Worm (Caenorhabditis elegans) whole organism, L4 larva: ENCODE data around the gene lir-2.

Experiments
- D1046.2 ChIP-seq: fragments of 200-800 bp; sonication (Bioruptor generic); IDR thresholded peaks from 2 replicates; pipeline ENCODE4 v1.3.6; 2022; ENCODE audit warnings: missing genetic modification characterization, missing compliant biosample characterization
- F10B5.3 ChIP-seq: sonication (generic microtip); optimal IDR thresholded peaks from 2 replicates; lab custom pipeline; 2016; ENCODE audit warnings: mild to moderate bottlenecking, missing genetic modification characterization, missing compliant biosample characterization
- F44E2.7 ChIP-seq: fragments of 200-800 bp; sonication (Bioruptor generic); IDR thresholded peaks from 2 replicates; pipeline ENCODE4 v2.1.2; 2022; ENCODE audit warnings: missing genetic modification characterization, missing compliant biosample characterization
- F49E8.2 ChIP-seq: sonication (generic microtip); optimal IDR thresholded peaks from 2 replicates; lab custom pipeline; 2016; ENCODE audit warnings: missing compliant biosample characterization, mild to moderate bottlenecking, missing genetic modification characterization, borderline replicate concordance
- Y105C5A.15 ChIP-seq: fragments of 200-800 bp; sonication (Bioruptor generic); IDR thresholded peaks from 2 replicates; pipeline ENCODE4 v1.3.6; 2022; ENCODE audit warnings: missing genetic modification characterization, missing compliant biosample characterization
- Y75B8A.6 ChIP-seq: fragments of 200-800 bp; sonication (Bioruptor generic); IDR thresholded peaks from 2 replicates; pipeline ENCODE4 v1.3.6; 2022; ENCODE audit warnings: missing genetic modification reagents, missing genetic modification characterization, missing compliant biosample characterization
- ama-1 ChIP-seq: fragments of 150-350 bp; optimal IDR thresholded peaks from 2 replicates; lab custom pipeline; 2014; ENCODE audit warnings: inconsistent platforms, mixed read lengths
- arid-1 ChIP-seq: fragments of 200-800 bp; sonication (Bioruptor generic); conservative IDR thresholded peaks from 2 replicates; pipeline ENCODE4 v1.3.6; 2022; ENCODE audit warnings: missing genetic modification reagents, missing genetic modification characterization, missing compliant biosample characterization
- ceh-32 ChIP-seq: sonication (generic microtip); optimal IDR thresholded peaks from 2 replicates; lab custom pipeline; 2016; ENCODE audit warnings: mild to moderate bottlenecking, missing genetic modification characterization, missing compliant biosample characterization; ENCODE audit not compliant: poor library complexity
- ceh-62 ChIP-seq: sonication (generic microtip); optimal IDR thresholded peaks from 2 replicates; lab custom pipeline; 2017; ENCODE audit warnings: missing biosample characterization, missing genetic modification characterization
- ceh-82 ChIP-seq: sonication (generic microtip); optimal IDR thresholded peaks from 2 replicates; lab custom pipeline; 2017; ENCODE audit warnings: missing biosample characterization, missing genetic modification characterization
- ces-1 ChIP-seq: fragments of 150-350 bp; sonication (generic microtip); optimal IDR thresholded peaks from 4 replicates; lab custom pipeline; 2014; ENCODE audit warnings: missing biosample characterization, missing genetic modification reagents, missing genetic modification characterization
- cey-2 ChIP-seq: sonication (generic microtip); optimal IDR thresholded peaks from 3 replicates; lab custom pipeline; 2017; ENCODE audit warnings: missing genetic modification characterization, mild to moderate bottlenecking, missing compliant biosample characterization, antibody characterized with exemption, borderline replicate concordance; ENCODE audit not compliant: insufficient read depth
- dmd-6 ChIP-seq: fragments of 200-800 bp; sonication (Bioruptor generic); IDR thresholded peaks from 2 replicates; pipeline ENCODE4 v1.3.6; 2022; ENCODE audit warnings: missing genetic modification reagents, missing genetic modification characterization, missing compliant biosample characterization
- dmd-9 ChIP-seq: fragments of 200-800 bp; sonication (Bioruptor generic); IDR thresholded peaks from 2 replicates; pipeline ENCODE4 v1.3.6; 2022; ENCODE audit warnings: missing genetic modification reagents, missing genetic modification characterization, missing compliant biosample characterization
- dve-1 ChIP-seq: sonication (generic microtip); optimal IDR thresholded peaks from 2 replicates; lab custom pipeline; 2017; ENCODE audit warnings: antibody characterized with exemption, mild to moderate bottlenecking, missing genetic modification characterization, missing compliant biosample characterization; ENCODE audit not compliant: insufficient read depth
- egl-27 ChIP-seq: sonication (generic microtip); optimal IDR thresholded peaks from 3 replicates; lab custom pipeline; 2017; ENCODE audit warnings: missing biosample characterization, missing genetic modification reagents, missing genetic modification characterization
- egl-43 ChIP-seq: fragments of 200-800 bp; sonication (Bioruptor generic); IDR thresholded peaks from 2 replicates; pipeline ENCODE4 v1.3.6; 2022; ENCODE audit warnings: missing genetic modification reagents, missing genetic modification characterization, missing compliant biosample characterization
- fkh-10 ChIP-seq: fragments of 150-350 bp; optimal IDR thresholded peaks from 2 replicates; lab custom pipeline; 2014; ENCODE audit warnings: missing biosample characterization, missing genetic modification reagents, missing genetic modification characterization
- fos-1 ChIP-seq: fragments of 150-350 bp; optimal IDR thresholded peaks from 2 replicates; lab custom pipeline; 2014; ENCODE audit warnings: missing biosample characterization, missing genetic modification characterization
- hif-1 ChIP-seq, 2 experiments: sonication (generic microtip); optimal IDR thresholded peaks; 2 replicates each; lab custom pipeline; 2016 to 2017; ENCODE audit warnings: missing compliant biosample characterization in 2 of 2, missing genetic modification characterization in 2 of 2, missing genetic modification reagents in 2 of 2, missing genotype in 2 of 2, mild to moderate bottlenecking in 1 of 2
- hlh-11 ChIP-seq: fragments of 200-800 bp; sonication (Bioruptor generic); optimal IDR thresholded peaks from 2 replicates; lab custom pipeline; 2018; ENCODE audit warnings: mild to moderate bottlenecking, missing genetic modification characterization, missing compliant biosample characterization
- hlh-30 ChIP-seq: sonication (generic microtip); optimal IDR thresholded peaks from 2 replicates; lab custom pipeline; 2017; ENCODE audit warnings: antibody characterized with exemption, mild to moderate bottlenecking, missing genetic modification characterization, missing compliant biosample characterization; ENCODE audit not compliant: insufficient read depth
- jun-1 ChIP-seq: fragments of 150-350 bp; optimal IDR thresholded peaks from 2 replicates; lab custom pipeline; 2014; ENCODE audit warnings: missing biosample characterization, missing genetic modification reagents, missing genetic modification characterization
- lin-1 ChIP-seq: fragments of 200-800 bp; sonication (Bioruptor generic); IDR thresholded peaks from 2 replicates; pipeline ENCODE4 v1.3.6; 2022; ENCODE audit warnings: missing genetic modification reagents, missing genetic modification characterization, missing compliant biosample characterization
- lin-15B ChIP-seq: fragments of 150-350 bp; sonication (generic microtip); optimal IDR thresholded peaks from 3 replicates; lab custom pipeline; 2014; ENCODE audit warnings: missing biosample characterization, missing genetic modification characterization
- lsy-2 ChIP-seq, 2 experiments: fragments of 150-350 bp in 1 of 2; sonication (generic microtip) in 1 of 2; optimal IDR thresholded peaks; 2 replicates each; lab custom pipeline; 2014 to 2017; ENCODE audit warnings: missing biosample characterization in 2 of 2, missing genetic modification characterization in 2 of 2
- madf-5 ChIP-seq, 2 experiments: fragments of 200-800 bp; sonication (Bioruptor generic); IDR thresholded peaks; 2 replicates each; pipeline ENCODE4 v1.3.6; 2022; ENCODE audit warnings: missing compliant biosample characterization in 2 of 2, missing genetic modification characterization in 2 of 2
- madf-9 ChIP-seq: fragments of 200-800 bp; sonication (Bioruptor generic); conservative IDR thresholded peaks from 2 replicates; pipeline ENCODE4 v1.3.6; 2022; ENCODE audit warnings: missing genetic modification reagents, missing genetic modification characterization, missing compliant biosample characterization
- mep-1 ChIP-seq: fragments of 150-350 bp; sonication (generic microtip); optimal IDR thresholded peaks from 3 replicates; lab custom pipeline; 2014; ENCODE audit warnings: missing biosample characterization, missing genetic modification characterization
- nhr-10 ChIP-seq: fragments of 150-350 bp; optimal IDR thresholded peaks from 2 replicates; lab custom pipeline; 2014; ENCODE audit warnings: missing biosample characterization, missing genetic modification characterization
- nhr-237 ChIP-seq: sonication (generic microtip); optimal IDR thresholded peaks from 2 replicates; lab custom pipeline; 2017; ENCODE audit warnings: missing biosample characterization, missing genetic modification characterization
- nhr-28 ChIP-seq: fragments of 150-350 bp; optimal IDR thresholded peaks from 2 replicates; lab custom pipeline; 2014; ENCODE audit warnings: missing biosample characterization, missing genetic modification characterization
- nhr-6 ChIP-seq: fragments of 150-350 bp; optimal IDR thresholded peaks from 2 replicates; lab custom pipeline; 2014; ENCODE audit warnings: missing biosample characterization, missing genetic modification characterization
- nhr-76 ChIP-seq: fragments of 150-350 bp; optimal IDR thresholded peaks from 2 replicates; lab custom pipeline; 2014; ENCODE audit warnings: missing biosample characterization, missing genetic modification characterization
- php-3 ChIP-seq: fragments of 200-800 bp; sonication (Bioruptor generic); IDR thresholded peaks from 2 replicates; pipeline ENCODE4 v1.3.6; 2022; ENCODE audit warnings: missing genetic modification reagents, missing genetic modification characterization, missing compliant biosample characterization
- pqm-1 ChIP-seq: sonication (generic microtip); optimal IDR thresholded peaks from 2 replicates; lab custom pipeline; 2017; ENCODE audit warnings: missing biosample characterization, missing genetic modification characterization
- saeg-2 ChIP-seq: fragments of 200-800 bp; sonication (Bioruptor generic); IDR thresholded peaks from 2 replicates; pipeline ENCODE4 v1.3.6; 2022; ENCODE audit warnings: missing genetic modification reagents, missing genetic modification characterization, missing compliant biosample characterization
- snpc-1.2 ChIP-seq: fragments of 200-800 bp; sonication (Bioruptor generic); IDR thresholded peaks from 2 replicates; pipeline ENCODE4 v1.3.6; 2022; ENCODE audit warnings: missing genetic modification reagents, missing genetic modification characterization, missing compliant biosample characterization
- snpc-4 ChIP-seq: fragments of 150-350 bp; optimal IDR thresholded peaks from 2 replicates; lab custom pipeline; 2014; ENCODE audit warnings: missing biosample characterization, missing genetic modification characterization
- spr-1 ChIP-seq: sonication (generic microtip); optimal IDR thresholded peaks from 2 replicates; lab custom pipeline; 2016; ENCODE audit warnings: mild to moderate bottlenecking, missing genetic modification characterization, missing compliant biosample characterization
- unc-62 ChIP-seq, 3 experiments: fragments of 150-350 bp in 1 of 3; sonication (generic microtip); optimal IDR thresholded peaks in 2 of 3; peaks in 1 of 3; 1 replicate in 1 of 3; 2 replicates in 2 of 3; lab custom pipeline; 2014 to 2017; ENCODE audit warnings: missing biosample characterization in 3 of 3, missing genetic modification characterization in 3 of 3, missing genetic modification reagents in 3 of 3, missing genotype in 1 of 3
- zip-2 ChIP-seq: fragments of 150-350 bp; optimal IDR thresholded peaks from 2 replicates; lab custom pipeline; 2014; ENCODE audit warnings: missing biosample characterization, missing genetic modification characterization
- ztf-11 ChIP-seq: fragments of 150-350 bp; optimal IDR thresholded peaks from 2 replicates; lab custom pipeline; 2014; ENCODE audit warnings: missing biosample characterization, missing genetic modification characterization
- ztf-7 ChIP-seq: fragments of 150-350 bp; optimal IDR thresholded peaks from 2 replicates; lab custom pipeline; 2014; ENCODE audit warnings: missing biosample characterization, missing genetic modification characterization

The lir-2 gene

DNA sequence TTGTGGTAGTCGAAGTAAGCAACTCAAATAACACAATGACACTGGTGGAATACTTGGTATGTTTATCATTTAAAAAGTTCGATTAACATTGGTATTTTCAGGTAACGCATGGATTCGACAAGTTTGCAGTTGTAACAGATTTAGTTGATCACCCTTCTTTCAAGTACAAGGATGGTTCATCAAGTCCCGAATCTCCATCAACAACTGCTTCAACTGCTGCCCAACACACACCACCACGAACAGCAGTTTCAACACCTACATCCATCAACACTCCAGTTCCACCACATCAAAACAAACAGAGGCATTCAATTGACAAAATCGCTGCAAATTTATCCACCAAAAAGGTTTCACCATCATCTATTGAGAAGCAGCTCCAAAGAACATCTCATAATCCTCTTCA, 15.4 kb downstream of the lir-2 start:
- TF ChIP-seq ztf-7 (tag; lab: Kevin White, UChicago) (no peak), unc-62 (GFP tag; optimal IDR thresholded peaks at IDR 0.05 in 1 of 2; lab: Kevin White, UChicago) (peak in 1 of 2 experiments; percentile 54), unc-62 (tag; optimal IDR thresholded peaks at IDR 0.05; lab: Kevin White, UChicago) (no peak), F44E2.7 (GFP tag; lab: Robert Waterston, UW) (no peak), dmd-9 (GFP tag; lab: Robert Waterston, UW) (no peak), snpc-1.2 (GFP tag; lab: Robert Waterston, UW) (peak; percentile 53; the same call in 1 of the 2 replicates)
- TF ChIP-seq, all 104 proteins: peak for 2

- TF ChIP-seq nhr-76 (tag; lab: Kevin White, UChicago) (no peak), saeg-2 (no peak), nhr-237 (tag; lab: Kevin White, UChicago) (peak; percentile 19)
- TF ChIP-seq, all 104 proteins: peak for 1
Measured at ce11 chrII:7684589-7684988, 17.5 kb downstream of the lir-2 start, which contains the start of gene F18A1.1. Gene F18A1.1, plus strand, starts transcription at chrII:7684889.

ce11 chrII:7690384-7690783, 23.3 kb downstream of the lir-2 start, which contains the start of gene pid-1:
Gene pid-1, minus strand, starts transcription at chrII:7690556.
- TF ChIP-seq D1046.2 (no peak), nhr-6 (tag; lab: Kevin White, UChicago) (no peak), ztf-11 (tag; lab: Kevin White, UChicago) (no peak), pqm-1 (tag; lab: Kevin White, UChicago) (no peak), ces-1 (GFP tag; lab: Kevin White, UChicago) (no peak), cey-2 (tag; lab: Kevin White, UChicago) (no peak), nhr-10 (no peak)

ce11 chrII:7693929-7694328, 26.9 kb downstream of the lir-2 start, which contains the start of gene nhx-2:
Gene nhx-2, minus strand, starts transcription at chrII:7693957.
- TF ChIP-seq ceh-82 (tag; lab: Kevin White, UChicago) (no peak), F10B5.3 (tag; lab: Kevin White, UChicago) (no peak), ceh-62 (tag; lab: Kevin White, UChicago) (no peak), lin-1 (GFP tag; lab: Robert Waterston, UW) (no peak), Y75B8A.6 (GFP tag; lab: Robert Waterston, UW) (no peak), lin-15B (no peak), dmd-9 (GFP tag; lab: Robert Waterston, UW) (no peak), cey-2 (tag; lab: Kevin White, UChicago) (no peak), hif-1 (tag; optimal IDR thresholded peaks at IDR 0.05; lab: Kevin White, UChicago) (no peak), spr-1 (tag; lab: Kevin White, UChicago) (no peak), fos-1 (tag; lab: Kevin White, UChicago) (no peak), ceh-32 (tag; lab: Kevin White, UChicago) (no peak), arid-1 (GFP tag; lab: Robert Waterston, UW) (no peak), snpc-4 (tag; lab: Kevin White, UChicago) (no peak), jun-1 (no peak), F49E8.2 (tag; lab: Kevin White, UChicago) (no peak), nhr-28 (tag; lab: Kevin White, UChicago) (peak; percentile 57), madf-9 (GFP tag; lab: Robert Waterston, UW) (no peak), hlh-11 (tag; lab: Kevin White, UChicago) (peak; percentile 41), nhr-10 (no peak), egl-27 (no peak), lsy-2 (tag; optimal IDR thresholded peaks at IDR 0.05; lab: Kevin White, UChicago) (no peak), ama-1 (no peak), pqm-1 (tag; lab: Kevin White, UChicago) (peak; percentile 62), fkh-10 (GFP tag; lab: Kevin White, UChicago) (no peak), Y105C5A.15 (GFP tag; lab: Robert Waterston, UW) (no peak), madf-5 (GFP tag; IDR thresholded peaks at IDR 0.05; lab: Robert Waterston, UW) (no peak), egl-43 (GFP tag; lab: Robert Waterston, UW) (no peak), nhr-237 (tag; lab: Kevin White, UChicago) (no peak), saeg-2 (no peak), dmd-6 (GFP tag; lab: Robert Waterston, UW) (peak; percentile 73), mep-1 (tag; lab: Kevin White, UChicago) (no peak), hlh-30 (tag; lab: Kevin White, UChicago) (no peak), php-3 (GFP tag; lab: Robert Waterston, UW) (peak; percentile 50; the same call in 1 of the 2 replicates), zip-2 (tag; lab: Kevin White, UChicago) (no peak), dve-1 (tag; lab: Kevin White, UChicago) (peak; percentile 47)
